Worm (Caenorhabditis elegans) whole organism, mixed stage, embryonic: ENCODE data around the gene col-39.

Source experiments
- M03D4.4 ChIP-seq: sonication (generic microtip); optimal IDR thresholded peaks from 2 replicates; lab custom pipeline; 2017; ENCODE audit warnings: mild to moderate bottlenecking, missing genetic modification characterization, missing compliant biosample characterization
- ceh-83 ChIP-seq: fragments of 200-800 bp; sonication (Bioruptor generic); optimal IDR thresholded peaks from 2 replicates; lab custom pipeline; 2018; ENCODE audit warnings: mild to moderate bottlenecking, missing genetic modification characterization, missing compliant biosample characterization
- nhr-12 ChIP-seq: fragments of 150-350 bp; optimal IDR thresholded peaks from 2 replicates; lab custom pipeline; 2014; ENCODE audit warnings: missing biosample characterization, missing genetic modification characterization

DNA sequence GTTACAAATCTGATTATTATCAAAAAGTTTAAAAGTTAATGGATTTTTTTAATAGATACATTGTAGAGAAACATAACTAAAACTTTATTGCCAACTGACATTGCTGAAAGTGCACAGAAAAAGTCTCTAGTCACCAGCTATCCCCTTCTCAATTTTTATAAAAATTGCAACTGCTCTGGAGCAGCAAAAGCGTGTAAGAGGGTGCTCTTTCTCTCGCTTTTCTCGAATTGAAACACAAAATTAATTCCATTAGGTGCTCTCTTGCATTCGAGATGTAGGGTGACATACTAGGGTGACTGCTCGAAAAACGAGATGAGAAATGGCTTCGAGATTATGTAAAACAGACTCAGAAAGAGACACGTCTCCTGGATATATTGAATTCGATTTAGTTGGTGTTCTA lies 24.1 kb upstream of the col-39 start:
- no peak for TF ChIP-seq M03D4.4
- no peak for TF ChIP-seq nhr-12
- no peak for TF ChIP-seq ceh-83
